Fruit fly (Drosophila melanogaster) whole organism, embryonic: ENCODE results near the gene CG14982.

Experiments used
- Ada2b ChIP-seq: fragments of 200-800 bp; sonication (Bioruptor generic); IDR thresholded peaks from 2 replicates; pipeline ENCODE4 v1.3.6; 2022; ENCODE audit warnings: missing biosample characterization, missing genetic modification characterization
- Asciz ChIP-seq: fragments of 200-800 bp; sonication (Bioruptor generic); optimal IDR thresholded peaks from 2 replicates; lab custom pipeline; 2017; ENCODE audit warnings: missing biosample characterization, mild to moderate bottlenecking, missing genetic modification characterization, missing genetic modification reagents
- Atf6 ChIP-seq: fragments of 200-800 bp; sonication (Bioruptor generic); IDR thresholded peaks from 2 replicates; pipeline ENCODE4 v1.3.6; 2022; ENCODE audit warnings: missing biosample characterization, missing genetic modification characterization
- BtbVII ChIP-seq: fragments of 200-800 bp; sonication (Bioruptor generic); optimal IDR thresholded peaks from 3 replicates; lab custom pipeline; 2017; ENCODE audit warnings: missing biosample characterization, mild to moderate bottlenecking, missing genetic modification characterization
- CG10366 ChIP-seq: fragments of 200-800 bp; sonication (Bioruptor generic); IDR thresholded peaks from 2 replicates; pipeline ENCODE4 v1.3.6; 2022; ENCODE audit warnings: missing biosample characterization, missing genetic modification characterization
- CG10654 ChIP-seq: fragments of 200-800 bp; sonication (Bioruptor generic); optimal IDR thresholded peaks from 2 replicates; lab custom pipeline; 2016; ENCODE audit warnings: missing biosample characterization, missing genetic modification characterization
- CG13624 ChIP-seq: fragments of 200-800 bp; sonication (Bioruptor generic); optimal IDR thresholded peaks from 2 replicates; lab custom pipeline; 2016; ENCODE audit warnings: missing biosample characterization, missing genetic modification characterization
- CG14667 ChIP-seq: fragments of 200-800 bp; sonication (Bioruptor generic); IDR thresholded peaks from 2 replicates; pipeline ENCODE4 v1.3.6; 2022; ENCODE audit warnings: missing biosample characterization, missing genetic modification characterization
- CG15514 ChIP-seq: fragments of 200-800 bp; sonication (Bioruptor generic); optimal IDR thresholded peaks from 3 replicates; lab custom pipeline; 2017; ENCODE audit warnings: missing biosample characterization, missing genetic modification characterization, mild to moderate bottlenecking, moderate library complexity, missing genetic modification reagents
- CG16779 ChIP-seq: fragments of 200-800 bp; sonication (Bioruptor generic); IDR thresholded peaks from 2 replicates; pipeline ENCODE4 v1.3.6; 2022; ENCODE audit warnings: missing biosample characterization, missing genetic modification characterization
- CG16815 ChIP-seq: fragments of 200-800 bp; sonication (Bioruptor generic); optimal IDR thresholded peaks from 3 replicates; lab custom pipeline; 2017; ENCODE audit warnings: missing biosample characterization, mild to moderate bottlenecking, missing genetic modification characterization
- CG17568 ChIP-seq: fragments of 200-800 bp; sonication (Bioruptor generic); optimal IDR thresholded peaks from 2 replicates; lab custom pipeline; 2018; ENCODE audit warnings: missing biosample characterization, mild to moderate bottlenecking, missing genetic modification characterization, moderate library complexity
- CG2678 ChIP-seq: fragments of 200-800 bp; sonication (Bioruptor generic); optimal IDR thresholded peaks from 3 replicates; lab custom pipeline; 2019; ENCODE audit warnings: missing biosample characterization, mild to moderate bottlenecking, missing genetic modification characterization, moderate library complexity
- CG30020 ChIP-seq: fragments of 200-800 bp; optimal IDR thresholded peaks from 2 replicates; lab custom pipeline; 2019; ENCODE audit warnings: missing biosample characterization, mild to moderate bottlenecking, missing genetic modification characterization, moderate library complexity
- CG31365 ChIP-seq: fragments of 200-800 bp; sonication (Bioruptor generic); optimal IDR thresholded peaks from 2 replicates; lab custom pipeline; 2018; ENCODE audit warnings: missing biosample characterization, mild to moderate bottlenecking, missing genetic modification characterization
- CG31388 ChIP-seq: fragments of 200-800 bp; sonication (Bioruptor generic); optimal IDR thresholded peaks from 2 replicates; lab custom pipeline; 2016; ENCODE audit warnings: missing biosample characterization, missing genetic modification characterization
- CG3163 ChIP-seq: fragments of 200-800 bp; sonication (Bioruptor generic); optimal IDR thresholded peaks from 3 replicates; lab custom pipeline; 2016; ENCODE audit warnings: missing biosample characterization, missing genetic modification characterization
- CG33213 ChIP-seq: fragments of 200-800 bp; sonication (Bioruptor generic); optimal IDR thresholded peaks from 3 replicates; lab custom pipeline; 2016; ENCODE audit warnings: missing biosample characterization, missing genetic modification characterization
- CG4854 ChIP-seq: fragments of 200-800 bp; sonication (Bioruptor generic); optimal IDR thresholded peaks from 2 replicates; lab custom pipeline; 2016; ENCODE audit warnings: missing biosample characterization, missing genetic modification characterization, inconsistent platforms
- CG6683 ChIP-seq: fragments of 200-800 bp; sonication (Bioruptor generic); optimal IDR thresholded peaks from 2 replicates; lab custom pipeline; 2017; ENCODE audit warnings: missing biosample characterization, mild to moderate bottlenecking, missing genetic modification characterization, missing genetic modification reagents
- CG8281 ChIP-seq: fragments of 200-800 bp; sonication (Bioruptor generic); optimal IDR thresholded peaks from 2 replicates; lab custom pipeline; 2018; ENCODE audit warnings: missing biosample characterization, mild to moderate bottlenecking, missing genetic modification characterization, moderate library complexity
- CG9817 ChIP-seq: fragments of 200-800 bp; sonication (Bioruptor generic); optimal IDR thresholded peaks from 2 replicates; lab custom pipeline; 2018; ENCODE audit warnings: missing biosample characterization, mild to moderate bottlenecking, missing genetic modification characterization, moderate library complexity
- CG9932 ChIP-seq: fragments of 200-800 bp; sonication (Bioruptor generic); IDR thresholded peaks from 2 replicates; pipeline ENCODE4 v1.3.6; 2022; ENCODE audit warnings: missing biosample characterization, missing genetic modification characterization
- Chrac-16 ChIP-seq: fragments of 200-800 bp; sonication (Bioruptor generic); optimal IDR thresholded peaks from 3 replicates; lab custom pipeline; 2016; ENCODE audit warnings: missing biosample characterization, missing genetic modification characterization
- D19A ChIP-seq: fragments of 200-800 bp; optimal IDR thresholded peaks from 3 replicates; lab custom pipeline; 2019; ENCODE audit warnings: missing biosample characterization, mild to moderate bottlenecking, missing genetic modification characterization, moderate library complexity
- H15 ChIP-seq: fragments of 200-800 bp; sonication (Bioruptor generic); IDR thresholded peaks from 3 replicates; pipeline ENCODE4 v1.3.6; 2022; ENCODE audit warnings: missing biosample characterization, missing genetic modification characterization
- HLHmδ ChIP-seq: fragments of 200-800 bp; sonication (Bioruptor generic); optimal IDR thresholded peaks from 2 replicates; lab custom pipeline; 2018; ENCODE audit warnings: missing biosample characterization, mild to moderate bottlenecking, missing genetic modification characterization, moderate library complexity
- Hmr ChIP-seq: fragments of 200-800 bp; sonication (Bioruptor generic); optimal IDR thresholded peaks from 3 replicates; lab custom pipeline; 2017; ENCODE audit warnings: mild to moderate bottlenecking, missing biosample characterization, missing genetic modification reagents, missing genetic modification characterization
- Optix ChIP-seq: fragments of 200-800 bp; sonication (Bioruptor generic); IDR thresholded peaks from 3 replicates; pipeline ENCODE4 v1.3.6; 2022; ENCODE audit warnings: missing biosample characterization, missing genetic modification characterization
- Pdp1 ChIP-seq, 2 experiments: fragments of 200-800 bp; sonication (Bioruptor generic); optimal IDR thresholded peaks; 3 replicates each; lab custom pipeline; 2016; ENCODE audit warnings: missing biosample characterization in 2 of 2, missing genetic modification characterization in 2 of 2, mild to moderate bottlenecking in 1 of 2, moderate library complexity in 1 of 2
- Poxn ChIP-seq: fragments of 200-800 bp; sonication (Bioruptor generic); IDR thresholded peaks from 2 replicates; pipeline ENCODE4 v1.3.6; 2022; ENCODE audit warnings: missing biosample characterization, missing genetic modification characterization
- Side ChIP-seq: fragments of 200-800 bp; sonication (Bioruptor generic); optimal IDR thresholded peaks from 2 replicates; lab custom pipeline; 2016; ENCODE audit warnings: missing biosample characterization, missing genetic modification characterization
- Sox102F ChIP-seq: fragments of 200-800 bp; sonication (Bioruptor generic); optimal IDR thresholded peaks from 2 replicates; lab custom pipeline; 2018; ENCODE audit warnings: missing biosample characterization, mild to moderate bottlenecking, missing genetic modification characterization, moderate library complexity
- Sry-δ ChIP-seq: fragments of 200-800 bp; sonication (Bioruptor generic); optimal IDR thresholded peaks from 2 replicates; lab custom pipeline; 2016; ENCODE audit warnings: missing biosample characterization, missing genetic modification characterization
- chn ChIP-seq: fragments of 200-800 bp; sonication (Bioruptor generic); optimal IDR thresholded peaks from 2 replicates; lab custom pipeline; 2016; ENCODE audit warnings: missing biosample characterization, missing genetic modification characterization
- disco-r ChIP-seq: fragments of 200-800 bp; sonication (Bioruptor generic); optimal IDR thresholded peaks from 2 replicates; lab custom pipeline; 2016; ENCODE audit warnings: missing biosample characterization, missing genetic modification characterization
- dmrt99B ChIP-seq: fragments of 200-800 bp; sonication (Bioruptor generic); optimal IDR thresholded peaks from 2 replicates; lab custom pipeline; 2018; ENCODE audit warnings: missing biosample characterization, mild to moderate bottlenecking, missing genetic modification characterization, moderate library complexity
- ewg ChIP-seq: fragments of 200-800 bp; sonication (Bioruptor generic); optimal IDR thresholded peaks from 3 replicates; lab custom pipeline; 2017; ENCODE audit warnings: mild to moderate bottlenecking, missing biosample characterization, missing genetic modification reagents, missing genetic modification characterization
- fd3F ChIP-seq: fragments of 200-800 bp; sonication (Bioruptor generic); optimal IDR thresholded peaks from 2 replicates; lab custom pipeline; 2018; ENCODE audit warnings: missing biosample characterization, mild to moderate bottlenecking, missing genetic modification characterization, moderate library complexity
- jigr1 ChIP-seq: fragments of 200-800 bp; sonication (Bioruptor generic); IDR thresholded peaks from 3 replicates; pipeline ENCODE4 v1.3.6; 2022; ENCODE audit warnings: missing biosample characterization, missing genetic modification characterization
- kay ChIP-seq: fragments of 200-800 bp; sonication (Bioruptor generic); optimal IDR thresholded peaks from 2 replicates; lab custom pipeline; 2016; ENCODE audit warnings: missing biosample characterization, missing genetic modification characterization
- luna ChIP-seq: fragments of 200-800 bp; sonication (Bioruptor generic); optimal IDR thresholded peaks from 2 replicates; lab custom pipeline; 2016; ENCODE audit warnings: missing biosample characterization, missing genetic modification characterization
- prd ChIP-seq, 3 experiments: fragments of >200 bp in 2 of 3; fragments of 200-800 bp in 1 of 3; sonication (Bioruptor generic) in 1 of 3; optimal IDR thresholded peaks in 2 of 3; IDR thresholded peaks in 1 of 3; 2 replicates in 2 of 3; 3 replicates in 1 of 3; pipeline versions ENCODE4 v1.3.6 to Lab custom; 2017 to 2022; ENCODE audit warnings: missing biosample characterization in 1 of 3, missing genetic modification characterization in 1 of 3
- salm ChIP-seq: fragments of 200-800 bp; sonication (Bioruptor generic); optimal IDR thresholded peaks from 2 replicates; lab custom pipeline; 2018; ENCODE audit warnings: missing biosample characterization, mild to moderate bottlenecking, missing genetic modification characterization
- slou ChIP-seq: fragments of 200-800 bp; sonication (Bioruptor generic); optimal IDR thresholded peaks from 3 replicates; lab custom pipeline; 2016; ENCODE audit warnings: missing biosample characterization, missing genetic modification characterization
- sob ChIP-seq: fragments of 200-800 bp; sonication (Bioruptor generic); IDR thresholded peaks from 2 replicates; pipeline ENCODE4 v1.3.6; 2022; ENCODE audit warnings: missing biosample characterization, missing genetic modification characterization
- ssp ChIP-seq: fragments of 200-800 bp; sonication (Bioruptor generic); IDR thresholded peaks from 2 replicates; pipeline ENCODE4 v1.3.6; 2022; ENCODE audit warnings: missing biosample characterization, missing genetic modification characterization
- sug ChIP-seq: fragments of 200-800 bp; optimal IDR thresholded peaks from 2 replicates; lab custom pipeline; 2019; ENCODE audit warnings: missing biosample characterization, mild to moderate bottlenecking, missing genetic modification characterization, moderate library complexity
- trh ChIP-seq: fragments of 200-800 bp; sonication (Bioruptor generic); optimal IDR thresholded peaks from 2 replicates; lab custom pipeline; 2016; ENCODE audit warnings: missing biosample characterization, missing genetic modification characterization
- twi ChIP-seq: fragments of 200-800 bp; optimal IDR thresholded peaks from 2 replicates; lab custom pipeline; 2019; ENCODE audit warnings: missing biosample characterization, mild to moderate bottlenecking, missing genetic modification characterization, moderate library complexity
- wek ChIP-seq: fragments of 200-800 bp; sonication (Bioruptor generic); optimal IDR thresholded peaks from 3 replicates; lab custom pipeline; 2018; ENCODE audit warnings: missing biosample characterization, mild to moderate bottlenecking, missing genetic modification characterization, moderate library complexity

Gene CG14982

DNA sequence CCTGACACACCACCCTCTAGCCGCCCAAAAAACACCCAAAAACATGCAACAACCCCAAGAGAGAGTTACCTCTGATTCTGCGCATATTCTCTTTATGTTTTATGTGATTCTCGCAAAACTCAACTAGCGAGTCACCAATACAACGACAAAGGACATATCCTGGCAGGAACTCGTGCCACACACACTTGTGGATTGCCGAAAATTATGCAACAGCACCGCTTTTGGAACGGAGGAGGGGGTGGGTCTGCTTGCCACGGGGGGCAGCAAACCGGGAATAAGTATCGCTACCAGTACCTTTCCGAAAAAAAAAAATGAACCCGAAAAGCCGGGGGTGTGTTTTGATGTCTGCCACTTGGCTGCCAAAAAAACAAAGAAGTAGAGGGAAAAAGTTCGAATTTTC lies 22.6 kb downstream of the CG14982 start (continued):
- TF ChIP-seq HLHmδ (no peak), CG33213 (GFP tag; lab: Kevin White, UChicago) (no peak), CG17568 (GFP tag; lab: Kevin White, UChicago) (no peak), fd3F (no peak), CG8281 (tag; lab: Kevin White, UChicago) (no peak), CG10654 (GFP tag; lab: Kevin White, UChicago) (no peak), Ada2b (no peak), CG6683 (GFP tag; lab: Kevin White, UChicago) (no peak), salm (tag; lab: Kevin White, UChicago) (no peak), Asciz (GFP tag; lab: Kevin White, UChicago) (no peak), BtbVII (GFP tag; lab: Kevin White, UChicago) (no peak), CG3163 (GFP tag; lab: Kevin White, UChicago) (no peak), Chrac-16 (no peak), ewg (GFP tag; lab: Kevin White, UChicago) (peak; percentile 80), CG30020 (no peak), slou (GFP tag; lab: Kevin White, UChicago) (no peak), Sry-δ (GFP tag; lab: Kevin White, UChicago) (no peak), prd (optimal IDR thresholded peaks at IDR 0.05; lab: Kevin White, UChicago) (no peak), prd (GFP tag; IDR thresholded peaks at IDR 0.05; lab: Robert Waterston, UW) (no peak), CG9932 (no peak), CG16779 (GFP tag; lab: Robert Waterston, UW) (no peak), Pdp1 (GFP tag; optimal IDR thresholded peaks at IDR 0.05; lab: Kevin White, UChicago) (peak in 1 of 2 experiments; percentile 90), jigr1 (GFP tag; lab: Robert Waterston, UW) (no peak), CG10366 (GFP tag; lab: Robert Waterston, UW) (no peak), kay (GFP tag; lab: Kevin White, UChicago) (no peak), CG9817 (tag; lab: Kevin White, UChicago) (no peak), twi (tag; lab: Kevin White, UChicago) (no peak), D19A (tag; lab: Kevin White, UChicago) (no peak), CG13624 (GFP tag; lab: Kevin White, UChicago) (no peak), CG16815 (GFP tag; lab: Kevin White, UChicago) (no peak), H15 (no peak), CG31388 (no peak), ssp (GFP tag; lab: Robert Waterston, UW) (no peak)
- TF ChIP-seq, all 482 proteins: peak for 14

dm6 chr3L:3970372-3971031 lies 28.0 kb downstream of the CG14982 start:
- TF ChIP-seq sug (peak; percentile 11), CG4854 (GFP tag; lab: Kevin White, UChicago) (no peak), Hmr (GFP tag; lab: Kevin White, UChicago) (peak; percentile 63), Side (GFP tag; lab: Kevin White, UChicago) (no peak), Optix (GFP tag; lab: Robert Waterston, UW) (0 out of 3 replicates have a peak, but pooled peaks have one; percentile 31), sob (GFP tag; lab: Robert Waterston, UW) (peak; percentile 35; the same call in 1 of the 2 replicates), Sox102F (GFP tag; lab: Kevin White, UChicago) (peak; percentile 61), CG15514 (GFP tag; lab: Kevin White, UChicago) (peak; percentile 23), CG2678 (tag; lab: Kevin White, UChicago) (peak; percentile 68), CG31365 (tag; lab: Kevin White, UChicago) (no peak), wek (GFP tag; lab: Kevin White, UChicago) (no peak), trh (no peak), chn (GFP tag; lab: Kevin White, UChicago) (no peak), Atf6 (GFP tag; lab: Robert Waterston, UW) (peak; percentile 44; the same call in 1 of the 2 replicates), dmrt99B (tag; lab: Kevin White, UChicago) (peak; percentile 66), Poxn (no peak), luna (GFP tag; lab: Kevin White, UChicago) (no peak), slou (GFP tag; lab: Kevin White, UChicago) (no peak), disco-r (GFP tag; lab: Kevin White, UChicago) (no peak), CG14667 (GFP tag; lab: Robert Waterston, UW) (no peak)
